Worm (Caenorhabditis elegans) whole organism, L2 larva: ENCODE data around the gene ubh-3.

Experiments used
- F13H6.1 ChIP-seq: sonication (generic microtip); optimal IDR thresholded peaks from 2 replicates; lab custom pipeline; 2016; ENCODE audit warnings: missing genetic modification characterization, missing compliant biosample characterization
- R02D3.7 ChIP-seq: fragments of 150-350 bp; optimal IDR thresholded peaks from 2 replicates; lab custom pipeline; 2014; ENCODE audit warnings: missing biosample characterization, missing genetic modification characterization
- aly-2 ChIP-seq: fragments of 150-350 bp; optimal IDR thresholded peaks from 2 replicates; lab custom pipeline; 2014; ENCODE audit warnings: missing biosample characterization, missing genetic modification characterization
- ama-1 ChIP-seq: fragments of 150-350 bp; optimal IDR thresholded peaks from 2 replicates; lab custom pipeline; 2018; ENCODE audit warnings: inconsistent platforms
- blmp-1 ChIP-seq: sonication (generic microtip); optimal IDR thresholded peaks from 2 replicates; lab custom pipeline; 2017; ENCODE audit warnings: missing genetic modification characterization, mild to moderate bottlenecking, missing compliant biosample characterization, antibody characterized with exemption, moderate library complexity; ENCODE audit not compliant: insufficient read depth
- crh-2 ChIP-seq: sonication (generic microtip); optimal IDR thresholded peaks from 2 replicates; lab custom pipeline; 2017; ENCODE audit warnings: missing biosample characterization, missing genetic modification characterization
- dmd-4 ChIP-seq: sonication (generic microtip); optimal IDR thresholded peaks from 2 replicates; lab custom pipeline; 2017; ENCODE audit warnings: missing biosample characterization, missing genetic modification characterization
- egl-27 ChIP-seq: sonication (generic microtip); optimal IDR thresholded peaks from 3 replicates; lab custom pipeline; 2017; ENCODE audit warnings: missing biosample characterization, missing genetic modification reagents, missing genetic modification characterization
- elt-3 ChIP-seq: sonication (generic microtip); optimal IDR thresholded peaks from 2 replicates; lab custom pipeline; 2017; ENCODE audit warnings: missing biosample characterization, missing genetic modification characterization
- fos-1 ChIP-seq: fragments of 150-350 bp; optimal IDR thresholded peaks from 2 replicates; lab custom pipeline; 2014; ENCODE audit warnings: missing biosample characterization, missing genetic modification characterization
- gmeb-1 ChIP-seq: fragments of 150-350 bp; optimal IDR thresholded peaks from 2 replicates; lab custom pipeline; 2014; ENCODE audit warnings: missing biosample characterization, missing genetic modification characterization
- lin-11 ChIP-seq: fragments of 150-350 bp; sonication (generic microtip); optimal IDR thresholded peaks from 2 replicates; lab custom pipeline; 2014; ENCODE audit warnings: missing biosample characterization, missing genetic modification characterization, inconsistent platforms, mixed read lengths
- lin-13 ChIP-seq: fragments of 150-350 bp; optimal IDR thresholded peaks from 2 replicates; lab custom pipeline; 2014; ENCODE audit warnings: missing biosample characterization, missing genetic modification reagents, missing genetic modification characterization
- lin-39 ChIP-seq: fragments of 150-350 bp; optimal IDR thresholded peaks from 2 replicates; lab custom pipeline; 2014; ENCODE audit warnings: missing biosample characterization, missing genetic modification reagents, missing genetic modification characterization
- lsy-2 ChIP-seq, 2 experiments: fragments of 150-350 bp in 1 of 2; sonication (generic microtip) in 1 of 2; optimal IDR thresholded peaks; 2 replicates each; lab custom pipeline; 2014 to 2017; ENCODE audit warnings: missing biosample characterization in 2 of 2, missing genetic modification characterization in 2 of 2
- mab-5 ChIP-seq: fragments of 150-350 bp; optimal IDR thresholded peaks from 2 replicates; lab custom pipeline; 2014; ENCODE audit warnings: missing biosample characterization, missing genetic modification characterization
- mdl-1 ChIP-seq, 2 experiments: fragments of 150-350 bp in 1 of 2; sonication (generic microtip) in 1 of 2; optimal IDR thresholded peaks; 2 replicates each; lab custom pipeline; 2017; ENCODE audit warnings: missing biosample characterization in 2 of 2, missing genetic modification characterization in 2 of 2
- nhr-12 ChIP-seq: fragments of 150-350 bp; optimal IDR thresholded peaks from 2 replicates; lab custom pipeline; 2014; ENCODE audit warnings: missing biosample characterization, missing genetic modification characterization
- nhr-129 ChIP-seq: fragments of 150-350 bp; optimal IDR thresholded peaks from 2 replicates; lab custom pipeline; 2014; ENCODE audit warnings: missing biosample characterization, missing genetic modification characterization
- nhr-237 ChIP-seq: fragments of 150-350 bp; optimal IDR thresholded peaks from 2 replicates; lab custom pipeline; 2014; ENCODE audit warnings: missing biosample characterization, missing genetic modification characterization
- nhr-25 ChIP-seq: fragments of 150-350 bp; sonication (generic microtip); optimal IDR thresholded peaks from 3 replicates; lab custom pipeline; 2014; ENCODE audit warnings: missing biosample characterization, missing genetic modification characterization
- nhr-6 ChIP-seq: fragments of 150-350 bp; optimal IDR thresholded peaks from 2 replicates; lab custom pipeline; 2014; ENCODE audit warnings: missing biosample characterization, missing genetic modification characterization
- nhr-77 ChIP-seq: fragments of 150-350 bp; optimal IDR thresholded peaks from 2 replicates; lab custom pipeline; 2014; ENCODE audit warnings: missing biosample characterization, missing genetic modification characterization
- peb-1 ChIP-seq: fragments of 150-350 bp; optimal IDR thresholded peaks from 2 replicates; lab custom pipeline; 2014; ENCODE audit warnings: missing biosample characterization, missing genetic modification characterization
- sem-4 ChIP-seq: fragments of 150-350 bp; optimal IDR thresholded peaks from 2 replicates; lab custom pipeline; 2014; ENCODE audit warnings: missing biosample characterization, missing genetic modification reagents, missing genetic modification characterization
- skn-1 ChIP-seq: sonication (generic microtip); optimal IDR thresholded peaks from 2 replicates; lab custom pipeline; 2017; ENCODE audit warnings: missing biosample characterization, missing genetic modification characterization
- sma-3 ChIP-seq: sonication (generic microtip); optimal IDR thresholded peaks from 2 replicates; lab custom pipeline; 2016; ENCODE audit warnings: missing genetic modification reagents, missing genetic modification characterization, missing compliant biosample characterization
- sma-9 ChIP-seq, 2 experiments: fragments of 150-350 bp in 1 of 2; sonication (generic microtip) in 1 of 2; optimal IDR thresholded peaks; 2 replicates each; lab custom pipeline; 2014 to 2016; ENCODE audit warnings: missing genetic modification characterization in 2 of 2, mild to moderate bottlenecking in 1 of 2, missing biosample characterization in 1 of 2, missing compliant biosample characterization in 1 of 2, missing genetic modification reagents in 1 of 2, moderate library complexity in 1 of 2
- unc-39 ChIP-seq: fragments of 150-350 bp; optimal IDR thresholded peaks from 2 replicates; lab custom pipeline; 2014; ENCODE audit warnings: missing biosample characterization, missing genetic modification characterization
- unc-55 ChIP-seq: fragments of 150-350 bp; sonication (generic microtip); optimal IDR thresholded peaks from 3 replicates; lab custom pipeline; 2014; ENCODE audit warnings: missing biosample characterization, missing genetic modification reagents, missing genetic modification characterization
- unc-62 ChIP-seq: fragments of 150-350 bp; optimal IDR thresholded peaks from 2 replicates; lab custom pipeline; 2014; ENCODE audit warnings: missing biosample characterization, missing genetic modification reagents, missing genetic modification characterization
- zag-1 ChIP-seq: fragments of 150-350 bp; optimal IDR thresholded peaks from 2 replicates; lab custom pipeline; 2014; ENCODE audit warnings: missing biosample characterization, missing genetic modification characterization
- ztf-1 ChIP-seq: fragments of 200-800 bp; sonication (Bioruptor generic); conservative IDR thresholded peaks from 2 replicates; pipeline ENCODE4 v1.3.6; 2022; ENCODE audit warnings: missing genetic modification characterization, missing compliant biosample characterization

The ubh-3 gene

ce11 chrV:6487878-6488277 lies 20.7 kb downstream of the ubh-3 start:
- no peak for TF ChIP-seq skn-1 (tag; lab: Kevin White, UChicago)
- TF ChIP-seq lsy-2 (tag; optimal IDR thresholded peaks at IDR 0.05; lab: Kevin White, UChicago) = no peak
- no peak for TF ChIP-seq unc-62 (GFP tag; lab: Kevin White, UChicago)
- no peak for TF ChIP-seq sma-9 (GFP tag; optimal IDR thresholded peaks at IDR 0.05; lab: Kevin White, UChicago)
- no peak for TF ChIP-seq sma-9 (tag; optimal IDR thresholded peaks at IDR 0.05; lab: Kevin White, UChicago)
- peak; percentile 33 for TF ChIP-seq ama-1
- no peak for TF ChIP-seq nhr-12
- TF ChIP-seq crh-2 (tag; lab: Kevin White, UChicago) = peak; percentile 67
- no peak for TF ChIP-seq unc-55
- no peak for TF ChIP-seq mdl-1 (tag; optimal IDR thresholded peaks at IDR 0.05; lab: Kevin White, UChicago)
- peak; percentile 44 for TF ChIP-seq lin-13
- no peak for TF ChIP-seq sem-4 (tag; lab: Kevin White, UChicago)
- no peak for TF ChIP-seq nhr-129
- peak; percentile 41 for TF ChIP-seq gmeb-1 (tag; lab: Kevin White, UChicago)

ce11 chrV:6485109-6485508 lies 23.5 kb downstream of the ubh-3 start:
- TF ChIP-seq lin-39 (tag; lab: Kevin White, UChicago) (no peak), nhr-237 (no peak), aly-2 (tag; lab: Kevin White, UChicago) (no peak)

- TF ChIP-seq mab-5 (tag; lab: Kevin White, UChicago) = no peak
- TF ChIP-seq fos-1 = peak; percentile 89
Measured at ce11 chrV:6476026-6476425, 32.6 kb downstream of the ubh-3 start.

ce11 chrV:6471208-6471607 lies 37.4 kb downstream of the ubh-3 start:
- TF ChIP-seq nhr-12 (no peak), mab-5 (tag; lab: Kevin White, UChicago) (peak; percentile 13), unc-55 (peak; percentile 47)

- TF ChIP-seq gmeb-1 (tag; lab: Kevin White, UChicago) (no peak), F13H6.1 (peak; percentile 2), unc-62 (GFP tag; lab: Kevin White, UChicago) (no peak), zag-1 (no peak), crh-2 (tag; lab: Kevin White, UChicago) (no peak), blmp-1 (tag; lab: Kevin White, UChicago) (no peak), ztf-1 (GFP tag; lab: Robert Waterston, UW) (no peak), unc-39 (tag; lab: Kevin White, UChicago) (no peak), lin-39 (tag; lab: Kevin White, UChicago) (no peak), peb-1 (tag; lab: Kevin White, UChicago) (no peak), mdl-1 (tag; optimal IDR thresholded peaks at IDR 0.05; lab: Kevin White, UChicago) (no peak), sma-9 (GFP tag; optimal IDR thresholded peaks at IDR 0.05; lab: Kevin White, UChicago) (peak; percentile 14), sma-9 (tag; optimal IDR thresholded peaks at IDR 0.05; lab: Kevin White, UChicago) (no peak), lin-11 (tag; lab: Kevin White, UChicago) (no peak), elt-3 (tag; lab: Kevin White, UChicago) (no peak), lin-13 (no peak), nhr-6 (tag; lab: Kevin White, UChicago) (no peak), nhr-129 (peak; percentile 14), sma-3 (no peak), ama-1 (no peak)
Measured at ce11 chrV:6467676-6468075, 40.9 kb downstream of the ubh-3 start.

- TF ChIP-seq mdl-1 (tag; optimal IDR thresholded peaks at IDR 0.05; lab: Kevin White, UChicago) (no peak), zag-1 (no peak), nhr-77 (no peak), blmp-1 (tag; lab: Kevin White, UChicago) (no peak), dmd-4 (no peak), unc-62 (GFP tag; lab: Kevin White, UChicago) (no peak), unc-39 (tag; lab: Kevin White, UChicago) (no peak), sem-4 (tag; lab: Kevin White, UChicago) (no peak), peb-1 (tag; lab: Kevin White, UChicago) (no peak), R02D3.7 (no peak), nhr-25 (tag; lab: Kevin White, UChicago) (no peak), ztf-1 (GFP tag; lab: Robert Waterston, UW) (no peak), lin-13 (no peak), egl-27 (tag; lab: Kevin White, UChicago) (no peak)
Measured at ce11 chrV:6464765-6465164, 43.8 kb downstream of the ubh-3 start, which contains the start of gene unc-83. TSS of gene unc-83 (plus strand) at chrV:6465065.
